Worm (Caenorhabditis elegans): ENCODE data around the gene F22D3.4.

Gene F22D3.4

ce11 chrII:6973501-6973900 lies 46.1 kb upstream of the F22D3.4 start, which contains the start of gene sod-1:
Gene sod-1 (minus strand): TSS chrII:6973887.
- TF ChIP-seq fkh-10 (GFP tag; optimal IDR thresholded peaks at IDR 0.05) (no peak), nhr-23 (tag; optimal IDR thresholded peaks at IDR 0.05) (no peak), mml-1 (tag; optimal IDR thresholded peaks at IDR 0.05) (no peak), elt-1 (tag; optimal IDR thresholded peaks at IDR 0.05) (no peak), nhr-12 (tag; optimal IDR thresholded peaks at IDR 0.05) (no peak), fkh-2 (tag; optimal IDR thresholded peaks at IDR 0.05) (no peak), nhr-77 (tag; optimal IDR thresholded peaks at IDR 0.05) (no peak), fos-1 (tag; optimal IDR thresholded peaks at IDR 0.05) (no peak), daf-12 (tag; optimal IDR thresholded peaks at IDR 0.05) (no peak), pha-4 (tag; optimal IDR thresholded peaks at IDR 0.05) (no peak)

- TF ChIP-seq elt-1 (tag; optimal IDR thresholded peaks at IDR 0.05) (no peak), ama-1 (optimal IDR thresholded peaks at IDR 0.05) (peak; percentile 2), egl-27 (tag; optimal IDR thresholded peaks at IDR 0.05) (no peak), nhr-11 (tag; optimal IDR thresholded peaks at IDR 0.05) (no peak), nhr-28 (tag; optimal IDR thresholded peaks at IDR 0.05) (no peak), lin-39 (tag; optimal IDR thresholded peaks at IDR 0.05) (no peak), zag-1 (tag; optimal IDR thresholded peaks at IDR 0.05) (no peak), snpc-4 (tag; optimal IDR thresholded peaks at IDR 0.05) (no peak), pha-4 (tag; optimal IDR thresholded peaks at IDR 0.05) (peak; percentile 31), fos-1 (tag; optimal IDR thresholded peaks at IDR 0.05) (no peak), pqm-1 (tag; optimal IDR thresholded peaks at IDR 0.05) (no peak), unc-39 (tag; optimal IDR thresholded peaks at IDR 0.05) (no peak), elt-2 (tag; optimal IDR thresholded peaks at IDR 0.05) (peak; percentile 47), R02D3.7 (tag; optimal IDR thresholded peaks at IDR 0.05) (no peak), fkh-2 (tag; optimal IDR thresholded peaks at IDR 0.05) (no peak)
Observed at ce11 chrII:6972185-6972737, 44.9 kb upstream of the F22D3.4 start, which contains the start of gene art-1. Gene art-1 (minus strand): TSS chrII:6972235.

- no peak for TF ChIP-seq ceh-16 (tag; optimal IDR thresholded peaks at IDR 0.05)
- no peak for TF ChIP-seq nhr-67 (tag; optimal IDR thresholded peaks at IDR 0.05)
- no peak for TF ChIP-seq nhr-43 (tag; optimal IDR thresholded peaks at IDR 0.05; ENCODE audit: poor library complexity, severe bottlenecking)
- TF ChIP-seq unc-62 (GFP tag; optimal IDR thresholded peaks at IDR 0.05) = no peak
- no peak for TF ChIP-seq skn-1 (tag; optimal IDR thresholded peaks at IDR 0.05)
- TF ChIP-seq elt-1 (tag; optimal IDR thresholded peaks at IDR 0.05) = no peak
- TF ChIP-seq lsy-12 (tag; optimal IDR thresholded peaks at IDR 0.05) = no peak
- no peak for TF ChIP-seq ceh-28 (tag; optimal IDR thresholded peaks at IDR 0.05)
- no peak for TF ChIP-seq nhr-11 (tag; optimal IDR thresholded peaks at IDR 0.05)
- TF ChIP-seq daf-12 (tag; optimal IDR thresholded peaks at IDR 0.05) = no peak
Observed at ce11 chrII:6970515-6970914, 43.1 kb upstream of the F22D3.4 start, which contains the start of gene C15F1.5. Gene C15F1.5 (minus strand): TSS chrII:6970615.

ce11 chrII:6968191-6968675 lies 40.8 kb upstream of the F22D3.4 start:
- TF ChIP-seq pqm-1 (tag; optimal IDR thresholded peaks at IDR 0.05) (peak; percentile 44), nhr-43 (tag; optimal IDR thresholded peaks at IDR 0.05; ENCODE audit: poor library complexity, severe bottlenecking) (peak; percentile 62), lsy-12 (tag; optimal IDR thresholded peaks at IDR 0.05) (peak; percentile 72), jun-1 (tag; optimal IDR thresholded peaks at IDR 0.05) (peak; percentile 3), ceh-28 (tag; optimal IDR thresholded peaks at IDR 0.05) (peak; percentile 61), ama-1 (optimal IDR thresholded peaks at IDR 0.05) (peak; percentile 97), R02D3.7 (tag; optimal IDR thresholded peaks at IDR 0.05) (peak; percentile 83), lin-15B (tag; optimal IDR thresholded peaks at IDR 0.05) (peak; percentile 65), elt-3 (tag; optimal IDR thresholded peaks at IDR 0.05) (peak in 1 of 3 experiments; percentile 25), ceh-9 (tag; optimal IDR thresholded peaks at IDR 0.05) (no peak), egl-27 (tag; optimal IDR thresholded peaks at IDR 0.05) (no peak), nhr-77 (tag; optimal IDR thresholded peaks at IDR 0.05) (peak; percentile 73), daf-12 (tag; optimal IDR thresholded peaks at IDR 0.05) (peak; percentile 5), elt-2 (tag; optimal IDR thresholded peaks at IDR 0.05) (peak; percentile 23), pha-4 (tag; optimal IDR thresholded peaks at IDR 0.05) (peak; percentile 39), tbx-2 (tag; optimal IDR thresholded peaks at IDR 0.05) (peak; percentile 48), hmg-11 (tag; optimal IDR thresholded peaks at IDR 0.05) (peak; percentile 5), ztf-11 (tag; optimal IDR thresholded peaks at IDR 0.05) (no peak), nfya-1 (tag; optimal IDR thresholded peaks at IDR 0.05; ENCODE audit: insufficient read depth) (peak; percentile 66), nhr-23 (tag; optimal IDR thresholded peaks at IDR 0.05) (peak; percentile 49), nhr-12 (tag; optimal IDR thresholded peaks at IDR 0.05) (no peak), lin-39 (tag; optimal IDR thresholded peaks at IDR 0.05) (peak; percentile 81), snpc-4 (tag; optimal IDR thresholded peaks at IDR 0.05) (peak; percentile 99), ceh-82 (tag; optimal IDR thresholded peaks at IDR 0.05) (peak; percentile 48), nhr-25 (tag; optimal IDR thresholded peaks at IDR 0.05) (peak; percentile 67), nhr-237 (tag; optimal IDR thresholded peaks at IDR 0.05) (no peak)

All from whole organism, L3 larva.